Fruit fly (Drosophila melanogaster) whole organism, wandering third instar larva: ENCODE results near the gene CG15423.

ENCODE experiments used
- Hr83 ChIP-seq: fragments of 200-300 bp; sonication (Bioruptor generic); optimal IDR thresholded peaks from 2 replicates; lab custom pipeline; 2016; ENCODE audit warnings: missing biosample characterization, mild to moderate bottlenecking, missing genetic modification characterization, moderate library complexity; ENCODE audit not compliant: poor library complexity, severe bottlenecking
- Rel ChIP-seq, 2 experiments: fragments of 200-800 bp; sonication (Bioruptor generic) in 1 of 2; optimal IDR thresholded peaks; 2 replicates in 1 of 2; 3 replicates in 1 of 2; lab custom pipeline; 2016 to 2019; ENCODE audit warnings: mild to moderate bottlenecking in 2 of 2, missing biosample characterization in 2 of 2, missing genetic modification characterization in 2 of 2, moderate library complexity in 1 of 2
- lola ChIP-seq: fragments of >200 bp; optimal IDR thresholded peaks from 2 replicates; lab custom pipeline; 2017; ENCODE audit warnings: missing biosample characterization, missing genetic modification characterization
- sv ChIP-seq: fragments of 200-800 bp; sonication (Bioruptor generic); optimal IDR thresholded peaks from 3 replicates; lab custom pipeline; 2016; ENCODE audit warnings: missing biosample characterization, missing genetic modification characterization

- TF ChIP-seq sv (GFP tag; lab: Kevin White, UChicago), result no peak
- TF ChIP-seq Rel (GFP tag; optimal IDR thresholded peaks at IDR 0.05; lab: Kevin White, UChicago), result no peak
- TF ChIP-seq Rel (tag; optimal IDR thresholded peaks at IDR 0.05; lab: Kevin White, UChicago), result peak; percentile 26
- no peak for TF ChIP-seq lola (GFP tag; lab: Kevin White, UChicago)
- no peak for TF ChIP-seq Hr83 (GFP tag; lab: Kevin White, UChicago)
Observed at dm6 chr2L:4005741-4006140, at the start of gene CG15423.
